Fruit fly (Drosophila melanogaster) whole organism, embryonic: ENCODE measurements around the gene CG6015.

Experiments used
- CG10147 ChIP-seq: fragments of 200-800 bp; sonication (Bioruptor generic); optimal IDR thresholded peaks from 2 replicates; lab custom pipeline; 2019; ENCODE audit warnings: missing biosample characterization, mild to moderate bottlenecking, missing genetic modification characterization, moderate library complexity
- CG12155 ChIP-seq: fragments of 200-800 bp; sonication (Bioruptor generic); optimal IDR thresholded peaks from 3 replicates; lab custom pipeline; 2016; ENCODE audit warnings: missing biosample characterization, missing genetic modification characterization
- CG12942 ChIP-seq: fragments of 200-800 bp; sonication (Bioruptor generic); optimal IDR thresholded peaks from 3 replicates; lab custom pipeline; 2016; ENCODE audit warnings: missing biosample characterization, missing genetic modification characterization
- CG13123 ChIP-seq: fragments of 200-800 bp; sonication (Bioruptor generic); optimal IDR thresholded peaks from 2 replicates; lab custom pipeline; 2016; ENCODE audit warnings: missing biosample characterization, missing genetic modification characterization
- CG1529 ChIP-seq: fragments of 200-800 bp; sonication (Bioruptor generic); optimal IDR thresholded peaks from 3 replicates; lab custom pipeline; 2018; ENCODE audit warnings: missing biosample characterization, missing genetic modification characterization
- CG16779 ChIP-seq: fragments of 200-800 bp; sonication (Bioruptor generic); IDR thresholded peaks from 2 replicates; pipeline ENCODE4 v1.3.6; 2022; ENCODE audit warnings: missing biosample characterization, missing genetic modification characterization
- CG17829 ChIP-seq: fragments of 200-800 bp; optimal IDR thresholded peaks from 2 replicates; lab custom pipeline; 2019; ENCODE audit warnings: missing biosample characterization, mild to moderate bottlenecking, missing genetic modification characterization, moderate library complexity
- CG18011 ChIP-seq: fragments of 200-800 bp; sonication (Bioruptor generic); optimal IDR thresholded peaks from 2 replicates; lab custom pipeline; 2017; ENCODE audit warnings: missing biosample characterization, missing genetic modification characterization, mild to moderate bottlenecking, moderate library complexity, missing genotype
- CG2116 ChIP-seq: fragments of 200-800 bp; sonication (Bioruptor generic); optimal IDR thresholded peaks from 3 replicates; lab custom pipeline; 2018; ENCODE audit warnings: missing biosample characterization, mild to moderate bottlenecking, missing genetic modification characterization
- CG4404 ChIP-seq: fragments of 200-800 bp; sonication (Bioruptor generic); IDR thresholded peaks from 2 replicates; pipeline ENCODE4 v1.3.6; 2022; ENCODE audit warnings: missing biosample characterization, missing genetic modification characterization
- CG4730 ChIP-seq: fragments of 200-800 bp; sonication (Bioruptor generic); IDR thresholded peaks from 2 replicates; pipeline ENCODE4 v1.3.6; 2022; ENCODE audit warnings: missing biosample characterization, missing genetic modification characterization
- CG5245 ChIP-seq: fragments of 200-800 bp; sonication (Bioruptor generic); optimal IDR thresholded peaks from 3 replicates; lab custom pipeline; 2016; ENCODE audit warnings: missing biosample characterization, missing genetic modification characterization
- CG9215 ChIP-seq: fragments of 200-800 bp; sonication (Bioruptor generic); IDR thresholded peaks from 2 replicates; pipeline ENCODE4 v1.3.6; 2022; ENCODE audit warnings: missing biosample characterization, missing genetic modification characterization
- CG9727 ChIP-seq: fragments of 200-800 bp; sonication (Bioruptor generic); optimal IDR thresholded peaks from 3 replicates; lab custom pipeline; 2017; ENCODE audit warnings: missing biosample characterization, mild to moderate bottlenecking, missing genetic modification characterization
- CG9797 ChIP-seq: fragments of 200-800 bp; sonication (Bioruptor generic); optimal IDR thresholded peaks from 3 replicates; lab custom pipeline; 2018; ENCODE audit warnings: missing biosample characterization, mild to moderate bottlenecking, missing genetic modification characterization
- CG9817 ChIP-seq: fragments of 200-800 bp; sonication (Bioruptor generic); optimal IDR thresholded peaks from 2 replicates; lab custom pipeline; 2018; ENCODE audit warnings: missing biosample characterization, mild to moderate bottlenecking, missing genetic modification characterization, moderate library complexity
- Chrac-16 ChIP-seq: fragments of 200-800 bp; sonication (Bioruptor generic); optimal IDR thresholded peaks from 3 replicates; lab custom pipeline; 2016; ENCODE audit warnings: missing biosample characterization, missing genetic modification characterization
- CkIIα-i1 ChIP-seq: fragments of 200-800 bp; sonication (Bioruptor generic); IDR thresholded peaks from 2 replicates; pipeline ENCODE4 v1.3.6; 2022; ENCODE audit warnings: missing biosample characterization, missing genetic modification characterization
- CoRest ChIP-seq: fragments of 200-800 bp; sonication (Bioruptor generic); optimal IDR thresholded peaks from 3 replicates; lab custom pipeline; 2018; ENCODE audit warnings: missing biosample characterization, mild to moderate bottlenecking, missing genetic modification characterization, moderate library complexity
- Deaf1 ChIP-seq: fragments of 200-800 bp; optimal IDR thresholded peaks from 3 replicates; lab custom pipeline; 2019; ENCODE audit warnings: missing biosample characterization, mild to moderate bottlenecking, missing genetic modification characterization, moderate library complexity
- HHEX ChIP-seq: fragments of 200-800 bp; sonication (Bioruptor generic); optimal IDR thresholded peaks from 3 replicates; lab custom pipeline; 2017; ENCODE audit warnings: missing biosample characterization, mild to moderate bottlenecking, missing genetic modification characterization, missing genetic modification reagents
- Lpt ChIP-seq: fragments of >200 bp; optimal IDR thresholded peaks from 2 replicates; lab custom pipeline; 2018; ENCODE audit warnings: missing biosample characterization, missing genetic modification characterization
- MTF-1 ChIP-seq: fragments of 200-800 bp; sonication (Bioruptor generic); optimal IDR thresholded peaks from 2 replicates; lab custom pipeline; 2018; ENCODE audit warnings: missing biosample characterization, mild to moderate bottlenecking, missing genetic modification characterization, borderline replicate concordance
- Meics ChIP-seq: fragments of 200-800 bp; sonication (Bioruptor generic); optimal IDR thresholded peaks from 2 replicates; lab custom pipeline; 2017; ENCODE audit warnings: missing biosample characterization, mild to moderate bottlenecking, missing genetic modification characterization
- Nf-YA ChIP-seq: fragments of 200-800 bp; sonication (Bioruptor generic); IDR thresholded peaks from 2 replicates; pipeline ENCODE4 v1.3.6; 2022; ENCODE audit warnings: missing biosample characterization, missing genetic modification characterization
- Oaz ChIP-seq: fragments of 200-800 bp; sonication (Bioruptor generic); IDR thresholded peaks from 2 replicates; pipeline ENCODE4 v1.3.6; 2022; ENCODE audit warnings: missing biosample characterization, missing genetic modification characterization
- Six4 ChIP-seq: fragments of 200-800 bp; sonication (Bioruptor generic); optimal IDR thresholded peaks from 2 replicates; lab custom pipeline; 2016; ENCODE audit warnings: missing biosample characterization, missing genetic modification characterization
- Sox100B ChIP-seq: fragments of 200-800 bp; sonication (Bioruptor generic); optimal IDR thresholded peaks from 3 replicates; lab custom pipeline; 2018; ENCODE audit warnings: missing biosample characterization, mild to moderate bottlenecking, missing genetic modification characterization
- Stat92E ChIP-seq, 3 experiments: fragments of >200 bp in 2 of 3; fragments of 200-800 bp in 1 of 3; sonication (Bioruptor generic) in 1 of 3; optimal IDR thresholded peaks; 2 replicates each; lab custom pipeline; 2017 to 2019; ENCODE audit warnings: missing biosample characterization in 3 of 3, missing genetic modification characterization in 3 of 3, mild to moderate bottlenecking in 1 of 3, moderate library complexity in 1 of 3
- Taf1 ChIP-seq: fragments of 200-800 bp; sonication (Bioruptor generic); IDR thresholded peaks from 2 replicates; pipeline ENCODE4 v1.3.6; 2022; ENCODE audit warnings: missing biosample characterization, missing genetic modification characterization
- amos ChIP-seq: fragments of 200-800 bp; sonication (Bioruptor generic); IDR thresholded peaks from 2 replicates; pipeline ENCODE4 v1.3.6; 2022; ENCODE audit warnings: missing biosample characterization, missing genetic modification characterization; ENCODE audit not compliant: partially characterized antibody
- caup ChIP-seq: fragments of 200-800 bp; sonication (Bioruptor generic); optimal IDR thresholded peaks from 3 replicates; lab custom pipeline; 2017; ENCODE audit warnings: missing biosample characterization, mild to moderate bottlenecking, missing genetic modification characterization, moderate library complexity; ENCODE audit not compliant: severe bottlenecking
- cg ChIP-seq: fragments of 200-800 bp; sonication (Bioruptor generic); optimal IDR thresholded peaks from 3 replicates; lab custom pipeline; 2019; ENCODE audit warnings: missing biosample characterization, mild to moderate bottlenecking, missing genetic modification characterization, moderate library complexity
- corto ChIP-seq: fragments of 200-800 bp; sonication (Bioruptor generic); optimal IDR thresholded peaks from 2 replicates; lab custom pipeline; 2016; ENCODE audit warnings: missing biosample characterization, mild to moderate bottlenecking, missing genetic modification characterization, moderate library complexity
- disco-r ChIP-seq: fragments of 200-800 bp; sonication (Bioruptor generic); optimal IDR thresholded peaks from 2 replicates; lab custom pipeline; 2016; ENCODE audit warnings: missing biosample characterization, missing genetic modification characterization
- ftz-f1 ChIP-seq: fragments of 200-800 bp; sonication (Bioruptor generic); optimal IDR thresholded peaks from 2 replicates; lab custom pipeline; 2016; ENCODE audit warnings: missing biosample characterization, missing genetic modification characterization
- ham ChIP-seq: fragments of 200-800 bp; sonication (Bioruptor generic); IDR thresholded peaks from 2 replicates; pipeline ENCODE4 v1.3.6; 2022; ENCODE audit warnings: missing biosample characterization, missing genetic modification characterization
- jumu ChIP-seq: fragments of 200-800 bp; sonication (Bioruptor generic); optimal IDR thresholded peaks from 3 replicates; lab custom pipeline; 2016; ENCODE audit warnings: missing biosample characterization, missing genetic modification characterization
- lab ChIP-seq: fragments of 200-800 bp; sonication (Bioruptor generic); optimal IDR thresholded peaks from 3 replicates; lab custom pipeline; 2017; ENCODE audit warnings: missing biosample characterization, missing genetic modification characterization, mild to moderate bottlenecking, moderate library complexity, missing genetic modification reagents
- mirr ChIP-seq: fragments of 200-800 bp; sonication (Bioruptor generic); optimal IDR thresholded peaks from 3 replicates; lab custom pipeline; 2018; ENCODE audit warnings: missing biosample characterization, mild to moderate bottlenecking, missing genetic modification characterization
- pan ChIP-seq, 4 experiments: fragments of >200 bp in 3 of 4; fragments of 200-800 bp in 1 of 4; sonication (Bioruptor generic) in 1 of 4; optimal IDR thresholded peaks in 3 of 4; IDR thresholded peaks in 1 of 4; 2 replicates each; pipeline versions ENCODE4 v1.3.6 to Lab custom; 2017 to 2022; ENCODE audit warnings: missing biosample characterization in 2 of 4, missing genetic modification characterization in 2 of 4, mixed read lengths in 1 of 4
- scrt ChIP-seq: fragments of 200-800 bp; sonication (Bioruptor generic); optimal IDR thresholded peaks from 2 replicates; lab custom pipeline; 2018; ENCODE audit warnings: missing biosample characterization, mild to moderate bottlenecking, missing genetic modification characterization, moderate library complexity
- sd ChIP-seq: fragments of 200-800 bp; sonication (Bioruptor generic); optimal IDR thresholded peaks from 3 replicates; lab custom pipeline; 2018; ENCODE audit warnings: missing biosample characterization, mild to moderate bottlenecking, missing genetic modification characterization, moderate library complexity
- shn ChIP-seq: fragments of 200-800 bp; sonication (Bioruptor generic); optimal IDR thresholded peaks from 3 replicates; lab custom pipeline; 2016; ENCODE audit warnings: missing biosample characterization, missing genetic modification characterization
- sisA ChIP-seq: fragments of 200-800 bp; sonication (Bioruptor generic); IDR thresholded peaks from 2 replicates; pipeline ENCODE4 v1.3.6; 2022; ENCODE audit warnings: missing biosample characterization, missing genetic modification characterization
- unpg ChIP-seq: fragments of 200-800 bp; sonication (Bioruptor generic); optimal IDR thresholded peaks from 3 replicates; lab custom pipeline; 2018; ENCODE audit warnings: missing biosample characterization, mild to moderate bottlenecking, missing genetic modification characterization, moderate library complexity
- vvl ChIP-seq: fragments of 200-800 bp; sonication (Bioruptor generic); IDR thresholded peaks from 2 replicates; pipeline ENCODE4 v1.3.6; 2022; ENCODE audit warnings: missing biosample characterization, missing genetic modification characterization
- wor ChIP-seq: fragments of 200-800 bp; sonication (Bioruptor generic); IDR thresholded peaks from 2 replicates; pipeline ENCODE4 v1.3.6; 2022; ENCODE audit warnings: missing biosample characterization, missing genetic modification characterization
- zfh1 ChIP-seq: fragments of 200-800 bp; sonication (Bioruptor generic); IDR thresholded peaks from 3 replicates; pipeline ENCODE4 v1.3.6; 2022; ENCODE audit warnings: missing biosample characterization, missing genetic modification characterization

CG6015 gene

dm6 chr3R:22018777-22019420 is 15.2 kb downstream of the CG6015 start, which contains the start of gene Idh3b (continued):
- TF ChIP-seq CG4404 (GFP tag; lab: Robert Waterston, UW) (peak; percentile 44; the same call in 1 of the 2 replicates), HHEX (GFP tag; lab: Kevin White, UChicago) (no peak), CG12942 (peak; percentile 44), Taf1 (GFP tag; lab: Robert Waterston, UW) (no peak), amos (GFP tag; lab: Robert Waterston, UW) (peak; percentile 98), ham (GFP tag; lab: Robert Waterston, UW) (no peak), MTF-1 (no peak), CG1529 (GFP tag; lab: Kevin White, UChicago) (no peak), caup (GFP tag; lab: Kevin White, UChicago) (no peak), Chrac-16 (peak; percentile 69), wor (no peak), Oaz (GFP tag; lab: Robert Waterston, UW) (no peak), sisA (GFP tag; lab: Robert Waterston, UW) (no peak; the same call in 1 of the 2 replicates), Sox100B (no peak), vvl (GFP tag; lab: Robert Waterston, UW) (peak; percentile 95; the same call in 1 of the 2 replicates), CoRest (tag; lab: Kevin White, UChicago) (peak; percentile 61), CG9727 (GFP tag; lab: Kevin White, UChicago) (no peak), CG16779 (GFP tag; lab: Robert Waterston, UW) (peak; percentile 62; the same call in 1 of the 2 replicates), CG5245 (GFP tag; lab: Kevin White, UChicago) (peak; percentile 48), CG4730 (no peak), CG10147 (GFP tag; lab: Kevin White, UChicago) (no peak), Nf-YA (GFP tag; lab: Robert Waterston, UW) (0 out of 2 replicates have a peak, but pooled peaks have one; percentile 22), scrt (GFP tag; lab: Kevin White, UChicago) (peak; percentile 55), CG9817 (tag; lab: Kevin White, UChicago) (peak; percentile 67), CG12155 (peak; percentile 68), jumu (GFP tag; lab: Kevin White, UChicago) (peak; percentile 73), Deaf1 (tag; lab: Kevin White, UChicago) (no peak), Lpt (GFP tag; lab: Kevin White, UChicago) (no peak), CG2116 (GFP tag; lab: Kevin White, UChicago) (peak; percentile 64), Meics (peak; percentile 100), unpg (GFP tag; lab: Kevin White, UChicago) (no peak), CG17829 (tag; lab: Kevin White, UChicago) (no peak), zfh1 (GFP tag; lab: Robert Waterston, UW) (peak; percentile 69; the same call in 2 of the 3 replicates), CG18011 (GFP tag; lab: Kevin White, UChicago) (peak; percentile 39), mirr (GFP tag; lab: Kevin White, UChicago) (no peak), CkIIα-i1 (GFP tag; lab: Robert Waterston, UW) (no peak), cg (GFP tag; lab: Kevin White, UChicago) (no peak), pan (optimal IDR thresholded peaks at IDR 0.05; lab: Kevin White, UChicago) (no peak), pan (GFP tag; optimal IDR thresholded peaks at IDR 0.05 in 1 of 2, IDR thresholded peaks at IDR 0.05 in 1 of 2) (no peak), Six4 (GFP tag; lab: Kevin White, UChicago) (no peak), CG9215 (GFP tag; lab: Robert Waterston, UW) (no peak), CG9797 (GFP tag; lab: Kevin White, UChicago) (peak; percentile 70), sd (no peak), ftz-f1 (peak; percentile 72), Stat92E (GFP tag; optimal IDR thresholded peaks at IDR 0.05; lab: Kevin White, UChicago) (peak in 1 of 3 experiments; percentile 24), lab (GFP tag; lab: Kevin White, UChicago) (peak; percentile 78), shn (no peak), CG13123 (GFP tag; lab: Kevin White, UChicago) (no peak), disco-r (GFP tag; lab: Kevin White, UChicago) (peak; percentile 6), corto (GFP tag; lab: Kevin White, UChicago) (no peak)
